Worm (Caenorhabditis elegans): ENCODE results near the gene ppm-1.A.
A peak's percentile ranks its signal among the peaks of the same experiment; 100 is the strongest.

ppm-1.A gene

DNA sequence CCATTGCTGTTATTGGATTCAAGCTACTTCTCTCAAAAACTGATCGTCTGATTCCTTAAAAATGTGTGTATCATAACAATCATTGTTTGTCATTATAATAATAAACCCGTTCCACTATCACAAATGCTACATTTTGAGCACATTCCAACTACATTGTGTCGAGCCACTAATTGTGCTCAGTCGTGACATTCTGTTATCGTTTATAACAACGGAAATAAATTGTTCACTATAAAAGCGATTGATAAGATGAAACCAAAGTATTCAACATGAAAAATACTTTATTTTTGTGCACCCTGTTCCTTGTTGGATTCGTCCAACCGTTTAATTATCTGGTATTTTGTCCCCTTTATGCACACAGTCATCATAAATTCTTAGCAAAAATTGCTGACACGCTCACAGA lies 43.0 kb downstream of the ppm-1.A start, which contains the start of gene ugt-33 (continued):
- TF ChIP-seq lin-1 (GFP tag; IDR thresholded peaks at IDR 0.05) = no peak
- TF ChIP-seq hlh-11 (tag; optimal IDR thresholded peaks at IDR 0.05) = peak; percentile 56
- TF ChIP-seq jun-1 (tag; optimal IDR thresholded peaks at IDR 0.05) = no peak
- TF ChIP-seq lin-15B (tag; optimal IDR thresholded peaks at IDR 0.05) = no peak
- no peak for TF ChIP-seq zag-1 (tag; optimal IDR thresholded peaks at IDR 0.05)
- TF ChIP-seq nhr-102 (tag; optimal IDR thresholded peaks at IDR 0.05) = no peak
- no peak for TF ChIP-seq ceh-62 (tag; optimal IDR thresholded peaks at IDR 0.05)
- no peak for TF ChIP-seq zip-11 (GFP tag; IDR thresholded peaks at IDR 0.05)
- TF ChIP-seq nhr-10 (tag; optimal IDR thresholded peaks at IDR 0.05) = no peak
- no peak for TF ChIP-seq skn-1 (tag; optimal IDR thresholded peaks at IDR 0.05)

DNA sequence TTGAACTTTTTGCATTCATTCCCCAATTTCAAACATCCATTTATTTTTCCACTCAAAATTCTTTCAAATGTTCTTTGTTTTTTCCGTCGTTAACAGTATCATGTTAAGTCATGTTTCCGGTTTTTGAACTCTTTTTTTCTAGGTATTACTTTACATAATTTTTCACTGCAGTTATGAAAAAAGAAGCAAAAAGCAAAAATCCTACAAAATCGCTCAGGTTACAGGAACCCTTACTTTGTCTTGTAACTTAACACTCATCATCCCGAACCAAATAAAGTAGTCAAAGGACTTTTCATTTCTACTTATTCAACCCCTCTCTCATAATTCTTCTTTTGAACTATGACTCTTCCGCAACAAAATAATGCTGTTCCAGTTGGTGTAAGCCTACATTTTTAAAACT lies 44.7 kb downstream of the ppm-1.A start, which contains the start of gene aqp-5:
Gene aqp-5, plus strand, starts transcription at position 301 of the 400 bp plus-strand sequence.
- TF ChIP-seq hif-1 (tag; optimal IDR thresholded peaks at IDR 0.05) (no peak), ztf-7 (tag; optimal IDR thresholded peaks at IDR 0.05) (no peak), dmd-8 (GFP tag; IDR thresholded peaks at IDR 0.05) (no peak), daf-12 (tag; optimal IDR thresholded peaks at IDR 0.05) (no peak), unc-39 (tag; optimal IDR thresholded peaks at IDR 0.05) (no peak), hlh-30 (tag; optimal IDR thresholded peaks at IDR 0.05; ENCODE audit: insufficient read depth) (no peak), unc-62 (GFP tag; optimal IDR thresholded peaks at IDR 0.05 in 1 of 2) (no peak), unc-62 (tag; optimal IDR thresholded peaks at IDR 0.05) (no peak), attf-4 (tag; optimal IDR thresholded peaks at IDR 0.05) (no peak), mxl-3 (GFP tag; optimal IDR thresholded peaks at IDR 0.05) (no peak), dpl-1 (GFP tag; optimal IDR thresholded peaks at IDR 0.05) (no peak), tra-1 (GFP tag; IDR thresholded peaks at IDR 0.05) (no peak), dmd-6 (GFP tag; IDR thresholded peaks at IDR 0.05) (no peak), ces-1 (GFP tag; optimal IDR thresholded peaks at IDR 0.05) (no peak), nhr-11 (tag; optimal IDR thresholded peaks at IDR 0.05) (no peak), D1046.2 (GFP tag; IDR thresholded peaks at IDR 0.05) (no peak), spr-1 (tag; optimal IDR thresholded peaks at IDR 0.05) (no peak), F37D6.2 (tag; optimal IDR thresholded peaks at IDR 0.05) (no peak), saeg-2 (GFP tag; IDR thresholded peaks at IDR 0.05) (no peak), nhr-77 (tag; optimal IDR thresholded peaks at IDR 0.05) (no peak), nhr-102 (tag; optimal IDR thresholded peaks at IDR 0.05) (no peak)

DNA sequence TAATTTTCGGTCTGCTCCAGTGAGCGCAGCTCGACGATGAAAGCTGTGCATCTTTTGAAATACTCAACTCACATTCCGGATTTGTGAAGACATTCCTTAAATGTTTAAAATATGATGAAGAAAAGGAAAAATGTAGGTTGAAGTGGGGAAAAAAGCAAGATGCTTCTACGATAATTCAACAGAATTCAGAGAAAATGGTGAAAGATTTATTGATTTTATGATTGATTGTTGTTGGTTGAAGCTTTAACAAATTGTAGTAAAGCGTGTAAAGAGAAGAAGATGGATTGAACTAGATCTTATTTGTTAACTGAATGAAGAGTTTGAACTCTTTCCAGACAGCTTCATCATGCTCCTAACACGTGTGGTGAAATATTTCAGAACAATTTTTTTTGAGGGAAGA lies 46.2 kb downstream of the ppm-1.A start, which contains the start of gene ncx-5:
Gene ncx-5, minus strand, starts transcription at position 101 of the 400 bp plus-strand sequence.
- TF ChIP-seq skn-1 (tag; optimal IDR thresholded peaks at IDR 0.05) (no peak), ceh-20 (GFP tag; IDR thresholded peaks at IDR 0.05) (no peak), mxl-3 (GFP tag; optimal IDR thresholded peaks at IDR 0.05) (no peak), Y48G9A.11 (GFP tag; IDR thresholded peaks at IDR 0.05) (no peak)

DNA sequence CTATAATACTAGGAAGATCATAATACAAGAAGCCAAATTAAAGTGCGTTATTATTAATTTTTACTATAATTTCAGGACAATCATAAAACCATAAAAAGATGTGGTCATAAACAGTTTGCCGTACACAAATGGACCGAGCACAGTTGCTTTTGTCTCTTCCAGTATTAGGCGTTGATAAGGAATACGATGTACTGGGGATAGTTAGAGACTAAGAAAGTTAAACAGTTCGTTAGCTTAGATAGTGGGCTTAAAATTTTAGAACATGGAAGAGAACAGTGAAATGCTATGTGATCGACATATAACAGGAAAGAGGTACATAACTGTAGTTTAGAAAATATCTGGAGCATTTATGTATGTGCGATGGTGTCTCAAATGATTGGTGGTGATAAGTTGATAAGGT lies 50.8 kb downstream of the ppm-1.A start:
- TF ChIP-seq ceh-82 (tag; optimal IDR thresholded peaks at IDR 0.05) = no peak
- TF ChIP-seq hlh-11 (tag; optimal IDR thresholded peaks at IDR 0.05) = peak; percentile 70
- TF ChIP-seq ztf-7 (tag; optimal IDR thresholded peaks at IDR 0.05) = no peak
- TF ChIP-seq lim-7 (GFP tag; IDR thresholded peaks at IDR 0.05) = no peak
- no peak for TF ChIP-seq unc-39 (tag; optimal IDR thresholded peaks at IDR 0.05)
- TF ChIP-seq nhr-28 (tag; optimal IDR thresholded peaks at IDR 0.05) = peak; percentile 71
- no peak for TF ChIP-seq Y5F2A.4 (GFP tag; optimal IDR thresholded peaks at IDR 0.05)
- no peak for TF ChIP-seq saeg-2 (GFP tag; IDR thresholded peaks at IDR 0.05)
- TF ChIP-seq php-3 (GFP tag; IDR thresholded peaks at IDR 0.05) = peak; percentile 75
- TF ChIP-seq skn-1 (tag; optimal IDR thresholded peaks at IDR 0.05) = no peak
- no peak for TF ChIP-seq daf-16 (GFP tag; optimal IDR thresholded peaks at IDR 0.05)
- peak; percentile 74 for TF ChIP-seq daf-16 (tag; optimal IDR thresholded peaks at IDR 0.05)
- TF ChIP-seq lin-13 (GFP tag; optimal IDR thresholded peaks at IDR 0.05) = no peak
- peak; percentile 31; the same call in 1 of the 2 replicates for TF ChIP-seq dmd-6 (GFP tag; IDR thresholded peaks at IDR 0.05)
- peak; percentile 55 for TF ChIP-seq nhr-48 (tag; optimal IDR thresholded peaks at IDR 0.05)
- no peak for TF ChIP-seq fkh-10 (GFP tag; optimal IDR thresholded peaks at IDR 0.05)
- no peak for TF ChIP-seq nhr-237 (tag; optimal IDR thresholded peaks at IDR 0.05)
- TF ChIP-seq aha-1 (tag) = peak; percentile 94
- no peak for TF ChIP-seq gei-8 (GFP tag; optimal IDR thresholded peaks at IDR 0.05)
- TF ChIP-seq nhr-102 (tag; optimal IDR thresholded peaks at IDR 0.05) = peak; percentile 17
- TF ChIP-seq lin-29 (GFP tag; IDR thresholded peaks at IDR 0.05) = no peak
- TF ChIP-seq pqm-1 (tag; optimal IDR thresholded peaks at IDR 0.05) = peak; percentile 53
- TF ChIP-seq spr-3 (GFP tag; optimal IDR thresholded peaks at IDR 0.05) = no peak
- peak; percentile 42 for TF ChIP-seq dve-1 (tag; optimal IDR thresholded peaks at IDR 0.05; ENCODE audit: insufficient read depth)

Data from whole organism, L4 larva.